Fruit fly (Drosophila melanogaster) whole organism, pupa: ENCODE data around the gene Nrg.

ENCODE experiments used
- CG10348 ChIP-seq: fragments of 200-800 bp; sonication (Bioruptor generic); IDR thresholded peaks from 2 replicates; pipeline ENCODE4 v1.3.6; 2022; ENCODE audit warnings: missing biosample characterization, missing genetic modification characterization
- CG14655 ChIP-seq: fragments of 200-800 bp; sonication (Bioruptor generic); optimal IDR thresholded peaks from 3 replicates; lab custom pipeline; 2017; ENCODE audit warnings: mild to moderate bottlenecking, missing biosample characterization, missing genetic modification reagents, missing genetic modification characterization
- CG32121 ChIP-seq: fragments of 200-800 bp; sonication (Bioruptor generic); IDR thresholded peaks from 2 replicates; pipeline ENCODE4 v1.3.6; 2022; ENCODE audit warnings: missing biosample characterization, missing genetic modification characterization
- CG8159 ChIP-seq: fragments of 200-800 bp; sonication (Bioruptor generic); optimal IDR thresholded peaks from 3 replicates; lab custom pipeline; 2018; ENCODE audit warnings: missing biosample characterization, mild to moderate bottlenecking, missing genetic modification characterization, moderate library complexity
- D1 ChIP-seq: fragments of 200-800 bp; sonication (Bioruptor generic); optimal IDR thresholded peaks from 2 replicates; lab custom pipeline; 2018; ENCODE audit warnings: missing biosample characterization, mild to moderate bottlenecking, missing genetic modification characterization, moderate library complexity
- Snoo ChIP-seq: fragments of 200-800 bp; sonication (Bioruptor generic); optimal IDR thresholded peaks from 3 replicates; lab custom pipeline; 2017; ENCODE audit warnings: missing biosample characterization, mild to moderate bottlenecking, missing genetic modification characterization, inconsistent platforms
- fd96Ca ChIP-seq: fragments of 200-800 bp; sonication (Bioruptor generic); IDR thresholded peaks from 3 replicates; pipeline ENCODE4 v1.3.6; 2022; ENCODE audit warnings: missing biosample characterization, missing genetic modification characterization
- gl ChIP-seq: fragments of 200-800 bp; sonication (Bioruptor generic); optimal IDR thresholded peaks from 2 replicates; lab custom pipeline; 2018; ENCODE audit warnings: missing biosample characterization, mild to moderate bottlenecking, missing genetic modification characterization

- TF ChIP-seq fd96Ca (peak; percentile 92), gl (peak; percentile 36), CG32121 (peak; percentile 85), D1 (tag; lab: Kevin White, UChicago) (no peak), CG10348 (GFP tag; lab: Robert Waterston, UW) (no peak), Snoo (tag; lab: Kevin White, UChicago) (peak; percentile 77), CG8159 (tag; lab: Kevin White, UChicago) (peak; percentile 78), CG14655 (GFP tag; lab: Kevin White, UChicago) (peak; percentile 79)
Observed at dm6 chrX:8492849-8493248, 24.3 kb upstream of the Nrg start.
